Worm (Caenorhabditis elegans): ENCODE measurements around the gene chkr-1.
"Not testable (repeated sequence)": the region's sequence is repeated elsewhere in the genome, so short reads cannot be mapped to it uniquely, and the experiment has no call there.

chkr-1 gene

ce11 chrX:196403-196802 is 13.9 kb downstream of the chkr-1 start:
- no peak for TF ChIP-seq pha-4 (tag; optimal IDR thresholded peaks at IDR 0.05)
- TF ChIP-seq ztf-11 (tag; optimal IDR thresholded peaks at IDR 0.05), result no peak
- TF ChIP-seq egl-27 (tag; optimal IDR thresholded peaks at IDR 0.05), result no peak
- no peak for TF ChIP-seq lin-39 (tag; optimal IDR thresholded peaks at IDR 0.05)
- no peak for TF ChIP-seq nhr-77 (tag; optimal IDR thresholded peaks at IDR 0.05)
- no peak for TF ChIP-seq unc-39 (tag; optimal IDR thresholded peaks at IDR 0.05)
- no peak for TF ChIP-seq eor-1 (tag; optimal IDR thresholded peaks at IDR 0.05)
- no peak for TF ChIP-seq nhr-237 (tag; optimal IDR thresholded peaks at IDR 0.05)
- TF ChIP-seq tbx-2 (tag; optimal IDR thresholded peaks at IDR 0.05), result no peak
- TF ChIP-seq ceh-16 (tag; optimal IDR thresholded peaks at IDR 0.05), result no peak
- TF ChIP-seq ceh-82 (tag; optimal IDR thresholded peaks at IDR 0.05), result no peak
- TF ChIP-seq ceh-9 (tag; optimal IDR thresholded peaks at IDR 0.05), result no peak
- no peak for TF ChIP-seq fkh-10 (GFP tag; optimal IDR thresholded peaks at IDR 0.05)
- no peak for TF ChIP-seq daf-12 (tag; optimal IDR thresholded peaks at IDR 0.05)
- no peak for TF ChIP-seq hmg-11 (tag; optimal IDR thresholded peaks at IDR 0.05)
- TF ChIP-seq ceh-28 (tag; optimal IDR thresholded peaks at IDR 0.05), result no peak
- no peak for TF ChIP-seq aly-2 (tag; optimal IDR thresholded peaks at IDR 0.05)
- no peak for TF ChIP-seq nhr-67 (tag; optimal IDR thresholded peaks at IDR 0.05)

DNA sequence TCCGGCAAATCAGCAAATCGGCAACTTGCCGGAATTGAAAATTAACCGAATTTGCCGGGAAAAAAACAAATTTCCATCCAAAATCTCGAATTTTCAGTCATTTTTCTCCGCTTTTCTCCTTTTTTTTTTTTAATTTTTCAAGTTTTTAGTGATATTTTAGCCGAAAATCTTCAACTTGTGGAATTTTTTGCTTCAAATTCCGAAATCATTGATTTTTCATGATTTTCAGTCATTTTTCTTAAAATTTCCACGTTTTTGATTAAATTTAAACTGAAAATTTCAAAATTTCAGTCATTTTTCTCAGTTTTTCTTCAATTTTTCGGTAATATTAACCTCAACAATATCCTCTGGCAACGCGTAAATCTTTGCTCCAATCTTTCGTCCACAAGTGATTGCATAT is 27.2 kb downstream of the chkr-1 start, which contains the start of gene Y73B3B.3:
Y73B3B.3 (plus strand) TSS at position 301 of the 400 bp plus-strand sequence.
- not testable (repeated sequence) for TF ChIP-seq jun-1, skn-1, egl-5 (tag; optimal IDR thresholded peaks at IDR 0.05)

- not testable (repeated sequence) for TF ChIP-seq R02D3.7, elt-2, mdl-1 (tag; optimal IDR thresholded peaks at IDR 0.05)
Observed at ce11 chrX:211141-211540, 28.6 kb downstream of the chkr-1 start, which contains the start of gene Y73B3B.1. Y73B3B.1 (minus strand) TSS chrX:211241.

ce11 chrX:215488-215887 is 33.0 kb downstream of the chkr-1 start, which contains the start of gene set-28:
set-28 (minus strand) TSS chrX:215588.
- not testable (repeated sequence) for TF ChIP-seq pqm-1, tbx-2, fkh-2 (tag; optimal IDR thresholded peaks at IDR 0.05)

DNA sequence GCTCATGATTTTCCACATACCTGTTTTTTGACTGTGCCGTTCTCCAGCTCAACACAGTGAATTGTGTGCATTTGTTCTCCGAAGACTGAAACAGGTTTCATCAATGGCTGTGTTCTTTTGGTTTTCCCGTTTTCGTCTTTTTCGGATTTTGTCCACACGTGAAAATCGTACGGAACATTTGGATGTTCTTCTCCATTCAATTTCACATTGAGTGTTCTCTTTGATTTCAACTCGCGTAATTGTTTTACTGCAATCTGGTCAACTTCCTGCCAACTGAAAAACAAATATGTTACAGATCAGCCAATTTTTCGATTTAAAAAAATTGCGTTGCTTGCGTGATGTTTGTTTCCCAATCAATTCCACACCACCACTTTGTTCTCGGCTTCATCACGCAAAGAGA is 46.9 kb downstream of the chkr-1 start, which contains the start of gene AC8.3:
AC8.3 (minus strand) TSS at position 101 of the 400 bp plus-strand sequence.
- TF ChIP-seq sea-2 (GFP tag; optimal IDR thresholded peaks at IDR 0.05); nhr-23 (tag; optimal IDR thresholded peaks at IDR 0.05); mdl-1 (tag; optimal IDR thresholded peaks at IDR 0.05): not testable (repeated sequence)

DNA sequence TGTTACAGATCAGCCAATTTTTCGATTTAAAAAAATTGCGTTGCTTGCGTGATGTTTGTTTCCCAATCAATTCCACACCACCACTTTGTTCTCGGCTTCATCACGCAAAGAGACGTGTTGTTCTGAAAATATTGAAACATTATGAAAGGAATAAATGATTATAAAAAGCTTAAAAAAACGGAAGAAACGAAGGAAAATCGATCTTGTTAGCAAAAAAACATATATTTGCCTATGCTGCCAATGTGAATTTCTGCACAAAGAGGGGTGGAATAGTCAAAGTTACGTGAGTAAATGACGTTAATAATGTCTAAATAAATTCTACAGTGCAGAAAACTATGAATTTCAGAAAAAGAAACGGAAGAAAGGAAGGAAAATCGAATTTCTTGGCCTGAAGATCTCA is 56.6 kb downstream of the chkr-1 start, which contains the start of gene AC8.10:
AC8.10 (minus strand) TSS at position 101 of the 400 bp plus-strand sequence.
- not testable (repeated sequence) for TF ChIP-seq jun-1, lin-39, elt-1 (tag; optimal IDR thresholded peaks at IDR 0.05)

Measured in whole organism, L3 larva.